Fruit fly (Drosophila melanogaster) whole organism, embryonic: ENCODE data around the gene Zasp66.

Experiments used
- CG10147 ChIP-seq: fragments of 200-800 bp; sonication (Bioruptor generic); optimal IDR thresholded peaks from 2 replicates; lab custom pipeline; 2019; ENCODE audit warnings: missing biosample characterization, mild to moderate bottlenecking, missing genetic modification characterization, moderate library complexity
- CG10543 ChIP-seq: fragments of 200-800 bp; sonication (Bioruptor generic); optimal IDR thresholded peaks from 3 replicates; lab custom pipeline; 2017; ENCODE audit warnings: missing biosample characterization, mild to moderate bottlenecking, missing genetic modification characterization, moderate library complexity
- CG10979 ChIP-seq: fragments of 200-800 bp; sonication (Bioruptor generic); optimal IDR thresholded peaks from 2 replicates; lab custom pipeline; 2018; ENCODE audit warnings: missing biosample characterization, mild to moderate bottlenecking, missing genetic modification characterization, moderate library complexity
- CG12104 ChIP-seq: fragments of 200-800 bp; sonication (Bioruptor generic); optimal IDR thresholded peaks from 3 replicates; lab custom pipeline; 2016; ENCODE audit warnings: missing biosample characterization, missing genetic modification characterization
- CG12155 ChIP-seq: fragments of 200-800 bp; sonication (Bioruptor generic); optimal IDR thresholded peaks from 3 replicates; lab custom pipeline; 2016; ENCODE audit warnings: missing biosample characterization, missing genetic modification characterization
- CG12219 ChIP-seq: fragments of 200-800 bp; sonication (Bioruptor generic); optimal IDR thresholded peaks from 3 replicates; lab custom pipeline; 2018; ENCODE audit warnings: missing biosample characterization, mild to moderate bottlenecking, missing genetic modification characterization
- CG14860 ChIP-seq: fragments of 200-800 bp; sonication (Bioruptor generic); IDR thresholded peaks from 3 replicates; pipeline ENCODE4 v1.3.6; 2022; ENCODE audit warnings: missing biosample characterization, missing genetic modification characterization; ENCODE audit not compliant: partially characterized antibody
- CG1647 ChIP-seq: fragments of 200-800 bp; sonication (Bioruptor generic); optimal IDR thresholded peaks from 3 replicates; lab custom pipeline; 2016; ENCODE audit warnings: missing biosample characterization, missing genetic modification characterization
- CG16815 ChIP-seq: fragments of 200-800 bp; sonication (Bioruptor generic); optimal IDR thresholded peaks from 3 replicates; lab custom pipeline; 2017; ENCODE audit warnings: missing biosample characterization, mild to moderate bottlenecking, missing genetic modification characterization
- CG17186 ChIP-seq: fragments of 200-800 bp; sonication (Bioruptor generic); optimal IDR thresholded peaks from 3 replicates; lab custom pipeline; 2017; ENCODE audit warnings: missing biosample characterization, missing genetic modification reagents, missing genetic modification characterization
- CG17612 ChIP-seq: fragments of 200-800 bp; sonication (Bioruptor generic); IDR thresholded peaks from 2 replicates; pipeline ENCODE4 v1.3.6; 2022; ENCODE audit warnings: missing biosample characterization, missing genetic modification characterization
- CG2202 ChIP-seq: fragments of 200-800 bp; sonication (Bioruptor generic); optimal IDR thresholded peaks from 2 replicates; lab custom pipeline; 2018; ENCODE audit warnings: missing biosample characterization, mild to moderate bottlenecking, missing genetic modification characterization
- CG3163 ChIP-seq: fragments of 200-800 bp; sonication (Bioruptor generic); optimal IDR thresholded peaks from 3 replicates; lab custom pipeline; 2016; ENCODE audit warnings: missing biosample characterization, missing genetic modification characterization
- CG34376 ChIP-seq: fragments of 200-800 bp; sonication (Bioruptor generic); optimal IDR thresholded peaks from 2 replicates; lab custom pipeline; 2018; ENCODE audit warnings: missing biosample characterization, mild to moderate bottlenecking, missing genetic modification characterization
- CG6254 ChIP-seq: fragments of 200-800 bp; sonication (Bioruptor generic); optimal IDR thresholded peaks from 3 replicates; lab custom pipeline; 2017; ENCODE audit warnings: mild to moderate bottlenecking, missing biosample characterization, missing genetic modification reagents, missing genetic modification characterization
- CG6272 ChIP-seq: fragments of 200-800 bp; sonication (Bioruptor generic); IDR thresholded peaks from 2 replicates; pipeline ENCODE4 v1.3.6; 2022; ENCODE audit warnings: missing biosample characterization, missing genetic modification characterization
- CoRest ChIP-seq: fragments of 200-800 bp; sonication (Bioruptor generic); optimal IDR thresholded peaks from 3 replicates; lab custom pipeline; 2018; ENCODE audit warnings: missing biosample characterization, mild to moderate bottlenecking, missing genetic modification characterization, moderate library complexity
- CrebB ChIP-seq: fragments of 200-800 bp; sonication (Bioruptor generic); optimal IDR thresholded peaks from 3 replicates; lab custom pipeline; 2018; ENCODE audit warnings: missing biosample characterization, mild to moderate bottlenecking, missing genetic modification characterization
- D19A ChIP-seq: fragments of 200-800 bp; optimal IDR thresholded peaks from 3 replicates; lab custom pipeline; 2019; ENCODE audit warnings: missing biosample characterization, mild to moderate bottlenecking, missing genetic modification characterization, moderate library complexity
- Dbx ChIP-seq: fragments of 200-800 bp; sonication (Bioruptor generic); IDR thresholded peaks from 3 replicates; pipeline ENCODE4 v1.3.6; 2022; ENCODE audit warnings: missing biosample characterization, missing genetic modification characterization
- Dip2 ChIP-seq: fragments of 200-800 bp; sonication (Bioruptor generic); IDR thresholded peaks from 2 replicates; pipeline ENCODE4 v1.3.6; 2022; ENCODE audit warnings: missing biosample characterization, missing genetic modification characterization
- E2f2 ChIP-seq: fragments of 200-800 bp; sonication (Bioruptor generic); IDR thresholded peaks from 2 replicates; pipeline ENCODE4 v1.3.6; 2022; ENCODE audit warnings: missing biosample characterization, missing genetic modification characterization
- Hand ChIP-seq: fragments of 200-800 bp; sonication (Bioruptor generic); optimal IDR thresholded peaks from 2 replicates; lab custom pipeline; 2017; ENCODE audit warnings: mild to moderate bottlenecking, missing biosample characterization, missing genetic modification reagents, missing genetic modification characterization
- Hr3 ChIP-seq: fragments of 200-800 bp; sonication (Bioruptor generic); optimal IDR thresholded peaks from 3 replicates; lab custom pipeline; 2016; ENCODE audit warnings: missing biosample characterization, missing genetic modification characterization
- Lhr ChIP-seq: fragments of 200-800 bp; sonication (Bioruptor generic); optimal IDR thresholded peaks from 3 replicates; lab custom pipeline; 2017; ENCODE audit warnings: mild to moderate bottlenecking, missing biosample characterization, missing genetic modification reagents, missing genetic modification characterization
- Opbp ChIP-seq: fragments of 200-800 bp; sonication (Bioruptor generic); IDR thresholded peaks from 3 replicates; pipeline ENCODE4 v1.3.6; 2022; ENCODE audit warnings: missing biosample characterization, missing genetic modification characterization; ENCODE audit not compliant: partially characterized antibody
- Sin3A ChIP-seq: fragments of >200 bp; optimal IDR thresholded peaks from 2 replicates; lab custom pipeline; 2018
- Six4 ChIP-seq: fragments of 200-800 bp; sonication (Bioruptor generic); optimal IDR thresholded peaks from 2 replicates; lab custom pipeline; 2016; ENCODE audit warnings: missing biosample characterization, missing genetic modification characterization
- Sox102F ChIP-seq: fragments of 200-800 bp; sonication (Bioruptor generic); optimal IDR thresholded peaks from 2 replicates; lab custom pipeline; 2018; ENCODE audit warnings: missing biosample characterization, mild to moderate bottlenecking, missing genetic modification characterization, moderate library complexity
- Stat92E ChIP-seq, 3 experiments: fragments of >200 bp in 2 of 3; fragments of 200-800 bp in 1 of 3; sonication (Bioruptor generic) in 1 of 3; optimal IDR thresholded peaks; 2 replicates each; lab custom pipeline; 2017 to 2019; ENCODE audit warnings: missing biosample characterization in 3 of 3, missing genetic modification characterization in 3 of 3, mild to moderate bottlenecking in 1 of 3, moderate library complexity in 1 of 3
- amos ChIP-seq: fragments of 200-800 bp; sonication (Bioruptor generic); IDR thresholded peaks from 2 replicates; pipeline ENCODE4 v1.3.6; 2022; ENCODE audit warnings: missing biosample characterization, missing genetic modification characterization; ENCODE audit not compliant: partially characterized antibody
- cad ChIP-seq: fragments of >200 bp; optimal IDR thresholded peaks from 2 replicates; lab custom pipeline; 2017; ENCODE audit warnings: missing biosample characterization, missing genetic modification characterization
- cas ChIP-seq: fragments of 200-800 bp; sonication (Bioruptor generic); IDR thresholded peaks from 2 replicates; pipeline ENCODE4 v1.3.6; 2022; ENCODE audit warnings: missing biosample characterization, missing genetic modification characterization
- caup ChIP-seq: fragments of 200-800 bp; sonication (Bioruptor generic); optimal IDR thresholded peaks from 3 replicates; lab custom pipeline; 2017; ENCODE audit warnings: missing biosample characterization, mild to moderate bottlenecking, missing genetic modification characterization, moderate library complexity; ENCODE audit not compliant: severe bottlenecking
- dpn ChIP-seq, 2 experiments: fragments of 200-800 bp; sonication (Bioruptor generic); optimal IDR thresholded peaks; 3 replicates each; lab custom pipeline; 2016; ENCODE audit warnings: missing biosample characterization in 2 of 2, missing genetic modification characterization in 2 of 2
- gcm ChIP-seq: fragments of 200-800 bp; sonication (Bioruptor generic); optimal IDR thresholded peaks from 2 replicates; lab custom pipeline; 2019; ENCODE audit warnings: missing biosample characterization, mild to moderate bottlenecking, missing genetic modification characterization, moderate library complexity
- ken ChIP-seq: fragments of 200-800 bp; sonication (Bioruptor generic); IDR thresholded peaks from 3 replicates; pipeline ENCODE4 v1.3.6; 2022; ENCODE audit warnings: missing biosample characterization, missing genetic modification characterization
- lola ChIP-seq, 3 experiments: fragments of >200 bp in 2 of 3; fragments of 200-800 bp in 1 of 3; sonication (Bioruptor generic) in 1 of 3; optimal IDR thresholded peaks; 2 replicates each; lab custom pipeline; 2017 to 2019; ENCODE audit warnings: missing biosample characterization in 3 of 3, missing genetic modification characterization in 3 of 3, mild to moderate bottlenecking in 1 of 3, moderate library complexity in 1 of 3
- lov ChIP-seq, 2 experiments: fragments of 200-800 bp in 1 of 2; fragments of >200 bp in 1 of 2; sonication (Bioruptor generic) in 1 of 2; IDR thresholded peaks in 1 of 2; optimal IDR thresholded peaks in 1 of 2; 2 replicates in 1 of 2; 3 replicates in 1 of 2; pipeline versions ENCODE4 v1.3.6 to Lab custom; 2017 to 2022; ENCODE audit warnings: missing biosample characterization in 1 of 2, missing genetic modification characterization in 1 of 2
- pan ChIP-seq, 4 experiments: fragments of >200 bp in 3 of 4; fragments of 200-800 bp in 1 of 4; sonication (Bioruptor generic) in 1 of 4; optimal IDR thresholded peaks in 3 of 4; IDR thresholded peaks in 1 of 4; 2 replicates each; pipeline versions ENCODE4 v1.3.6 to Lab custom; 2017 to 2022; ENCODE audit warnings: missing biosample characterization in 2 of 4, missing genetic modification characterization in 2 of 4, mixed read lengths in 1 of 4
- pb ChIP-seq: fragments of 200-800 bp; sonication (Bioruptor generic); optimal IDR thresholded peaks from 3 replicates; lab custom pipeline; 2016; ENCODE audit warnings: missing biosample characterization, missing genetic modification characterization
- ranshi ChIP-seq: fragments of 200-800 bp; sonication (Bioruptor generic); IDR thresholded peaks from 2 replicates; pipeline ENCODE4 v1.3.6; 2022; ENCODE audit warnings: missing biosample characterization, missing genetic modification characterization
- ro ChIP-seq: fragments of 200-800 bp; sonication (Bioruptor generic); IDR thresholded peaks from 2 replicates; pipeline ENCODE4 v1.3.6; 2022; ENCODE audit warnings: missing biosample characterization, missing genetic modification characterization
- shn ChIP-seq: fragments of 200-800 bp; sonication (Bioruptor generic); optimal IDR thresholded peaks from 3 replicates; lab custom pipeline; 2016; ENCODE audit warnings: missing biosample characterization, missing genetic modification characterization
- slp2 ChIP-seq: fragments of 200-800 bp; sonication (Bioruptor generic); optimal IDR thresholded peaks from 2 replicates; lab custom pipeline; 2016; ENCODE audit warnings: missing biosample characterization, missing genetic modification characterization
- tap ChIP-seq: fragments of 200-800 bp; optimal IDR thresholded peaks from 3 replicates; lab custom pipeline; 2019; ENCODE audit warnings: missing biosample characterization, mild to moderate bottlenecking, missing genetic modification characterization, moderate library complexity
- tll ChIP-seq, 2 experiments: fragments of 200-800 bp in 1 of 2; fragments of >200 bp in 1 of 2; sonication (Bioruptor generic) in 1 of 2; optimal IDR thresholded peaks; 2 replicates each; lab custom pipeline; 2017 to 2019; ENCODE audit warnings: missing biosample characterization in 2 of 2, missing genetic modification characterization in 2 of 2, mild to moderate bottlenecking in 1 of 2, moderate library complexity in 1 of 2
- tx ChIP-seq: fragments of 200-800 bp; sonication (Bioruptor generic); optimal IDR thresholded peaks from 2 replicates; lab custom pipeline; 2016; ENCODE audit warnings: missing biosample characterization, missing genetic modification characterization

Gene Zasp66

DNA sequence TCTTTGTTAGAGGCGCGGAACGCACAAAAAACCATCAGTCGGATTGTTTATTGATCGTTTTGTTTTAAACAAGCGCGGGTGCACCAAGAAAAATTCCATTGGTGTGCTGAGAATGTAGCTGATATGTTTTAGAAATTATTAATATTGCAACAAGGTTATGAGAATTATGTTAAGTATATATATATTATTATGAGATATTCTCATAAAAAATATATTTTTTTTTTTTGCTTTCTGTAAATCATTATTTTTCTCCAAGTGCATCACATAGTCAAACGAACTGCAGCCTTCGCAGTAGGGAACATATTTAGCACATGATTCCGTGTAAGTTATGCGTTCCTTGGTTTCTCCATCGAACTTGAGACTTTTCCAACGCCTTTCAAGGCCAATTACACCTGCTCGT lies 4.8 kb downstream of the Zasp66 start (continued):
- TF ChIP-seq CG16815 (GFP tag; lab: Kevin White, UChicago): no peak
- TF ChIP-seq CG12104 (GFP tag; lab: Kevin White, UChicago): peak; percentile 34
- peak; percentile 30 for TF ChIP-seq CG10543 (GFP tag; lab: Kevin White, UChicago)
- TF ChIP-seq tll (GFP tag; optimal IDR thresholded peaks at IDR 0.05; lab: Kevin White, UChicago): no peak
- no peak for TF ChIP-seq lov (optimal IDR thresholded peaks at IDR 0.05; lab: Kevin White, UChicago)
- no peak for TF ChIP-seq lov (GFP tag; IDR thresholded peaks at IDR 0.05; lab: Robert Waterston, UW)
- peak; percentile 82 for TF ChIP-seq CG10979 (tag; lab: Kevin White, UChicago)
- TF ChIP-seq lola (GFP tag; optimal IDR thresholded peaks at IDR 0.05; lab: Kevin White, UChicago): peak in 1 of 3 experiments; percentile 42
- TF ChIP-seq amos (GFP tag; lab: Robert Waterston, UW): no peak
- TF ChIP-seq Lhr (GFP tag; lab: Kevin White, UChicago): no peak
- TF ChIP-seq CG1647 (GFP tag; lab: Kevin White, UChicago): no peak
- no peak for TF ChIP-seq Opbp
- TF ChIP-seq CG14860 (GFP tag; lab: Robert Waterston, UW): no peak
- TF ChIP-seq CG34376 (GFP tag; lab: Kevin White, UChicago): no peak
- TF ChIP-seq tap (tag; lab: Kevin White, UChicago): peak; percentile 58
- no peak for TF ChIP-seq pan (optimal IDR thresholded peaks at IDR 0.05; lab: Kevin White, UChicago)
- peak in 1 of 2 experiments; percentile 87 for TF ChIP-seq pan (GFP tag; optimal IDR thresholded peaks at IDR 0.05 in 1 of 2, IDR thresholded peaks at IDR 0.05 in 1 of 2)
- TF ChIP-seq CrebB (tag; lab: Kevin White, UChicago): no peak
- TF ChIP-seq cad: no peak
- TF ChIP-seq cas: 0 out of 2 replicates have a peak, but pooled peaks have one; percentile 11
- peak; percentile 61 for TF ChIP-seq D19A (tag; lab: Kevin White, UChicago)
- TF ChIP-seq caup (GFP tag; lab: Kevin White, UChicago): peak; percentile 66
- TF ChIP-seq Hr3: peak; percentile 33
- TF ChIP-seq shn (GFP tag; lab: Kevin White, UChicago): no peak
- TF ChIP-seq pb: no peak
- peak; percentile 13 for TF ChIP-seq CG2202 (tag; lab: Kevin White, UChicago)
- peak; percentile 37; the same call in 1 of the 2 replicates for TF ChIP-seq ro (GFP tag; lab: Robert Waterston, UW)
- TF ChIP-seq tx (GFP tag; lab: Kevin White, UChicago): no peak
- TF ChIP-seq CG17612 (GFP tag; lab: Robert Waterston, UW): 0 out of 2 replicates have a peak, but pooled peaks have one; percentile 29
- no peak for TF ChIP-seq Hand (GFP tag; lab: Kevin White, UChicago)
- 0 out of 3 replicates have a peak, but pooled peaks have one; percentile 40 for TF ChIP-seq Dbx
- no peak for TF ChIP-seq Dip2 (GFP tag; lab: Robert Waterston, UW)
- no peak for TF ChIP-seq CG6254 (GFP tag; lab: Kevin White, UChicago)
- peak; percentile 84 for TF ChIP-seq ranshi (GFP tag; lab: Robert Waterston, UW)
- no peak for TF ChIP-seq CG17186 (GFP tag; lab: Kevin White, UChicago)
- no peak for TF ChIP-seq ken (GFP tag; lab: Robert Waterston, UW)
- TF ChIP-seq slp2 (GFP tag; lab: Kevin White, UChicago): no peak
- peak in 1 of 2 experiments; percentile 48 for TF ChIP-seq dpn (GFP tag; optimal IDR thresholded peaks at IDR 0.05; lab: Kevin White, UChicago)
- peak; percentile 82 for TF ChIP-seq CG6272 (GFP tag; lab: Robert Waterston, UW)
- no peak for TF ChIP-seq Sin3A (lab: Kevin White, UChicago)
- TF ChIP-seq CG10147 (GFP tag; lab: Kevin White, UChicago): peak; percentile 66
- peak; percentile 37 for TF ChIP-seq gcm
- TF ChIP-seq E2f2 (GFP tag; lab: Robert Waterston, UW): peak; percentile 58; the same call in 1 of the 2 replicates
- TF ChIP-seq Sox102F: peak; percentile 68
- no peak for TF ChIP-seq CG12155 (GFP tag; lab: Kevin White, UChicago)
- peak; percentile 71 for TF ChIP-seq CoRest (tag; lab: Kevin White, UChicago)
- TF ChIP-seq CG12219 (GFP tag; lab: Kevin White, UChicago): peak; percentile 19
- peak in 1 of 3 experiments; percentile 51 for TF ChIP-seq Stat92E (GFP tag; optimal IDR thresholded peaks at IDR 0.05; lab: Kevin White, UChicago)
- no peak for TF ChIP-seq CG3163
- TF ChIP-seq Six4 (GFP tag; lab: Kevin White, UChicago): peak; percentile 70
